Worm (Caenorhabditis elegans) whole organism, midembryonic: ENCODE data around the gene trpp-9.

Source experiments
- T22C8.4 ChIP-seq: fragments of 200-800 bp; sonication (Bioruptor generic); IDR thresholded peaks from 2 replicates; pipeline ENCODE4 v1.3.6; 2022; ENCODE audit warnings: missing genetic modification characterization, missing compliant biosample characterization
- cog-1 ChIP-seq: sonication (generic microtip); optimal IDR thresholded peaks from 2 replicates; lab custom pipeline; 2016; ENCODE audit warnings: missing genetic modification characterization, missing compliant biosample characterization
- flt-1 ChIP-seq: fragments of 200-800 bp; sonication (Bioruptor generic); IDR thresholded peaks from 2 replicates; pipeline ENCODE4 v1.3.6; 2022; ENCODE audit warnings: missing genetic modification characterization, missing compliant biosample characterization
- klf-2 ChIP-seq: fragments of 200-800 bp; sonication (Bioruptor generic); conservative IDR thresholded peaks from 2 replicates; pipeline ENCODE4 v1.3.6; 2022; ENCODE audit warnings: missing genetic modification reagents, missing genetic modification characterization, missing compliant biosample characterization
- med-1 ChIP-seq: sonication (generic microtip); optimal IDR thresholded peaks from 2 replicates; lab custom pipeline; 2017; ENCODE audit warnings: missing genetic modification characterization, mild to moderate bottlenecking, missing compliant biosample characterization, antibody characterized with exemption, missing genetic modification reagents; ENCODE audit not compliant: insufficient read depth
- ref-1 ChIP-seq: fragments of 200-800 bp; sonication (Bioruptor generic); conservative IDR thresholded peaks from 2 replicates; pipeline ENCODE4 v1.3.6; 2022; ENCODE audit warnings: missing genetic modification reagents, missing genetic modification characterization, missing compliant biosample characterization
- tab-1 ChIP-seq: fragments of 200-800 bp; sonication (Bioruptor generic); IDR thresholded peaks from 2 replicates; pipeline ENCODE4 v1.3.6; 2022; ENCODE audit warnings: missing genetic modification characterization, missing compliant biosample characterization
- ztf-23 ChIP-seq: fragments of 200-800 bp; sonication (Bioruptor generic); IDR thresholded peaks from 2 replicates; pipeline ENCODE4 v1.3.6; 2022; ENCODE audit warnings: missing genetic modification reagents, missing genetic modification characterization, missing compliant biosample characterization
- ztf-29 ChIP-seq: fragments of 200-800 bp; sonication (Bioruptor generic); IDR thresholded peaks from 2 replicates; pipeline ENCODE4 v1.3.6; 2022; ENCODE audit warnings: missing genetic modification reagents, missing genetic modification characterization, missing compliant biosample characterization

- TF ChIP-seq cog-1 (tag; lab: Kevin White, UChicago) (no peak), T22C8.4 (GFP tag; lab: Robert Waterston, UW) (no peak), med-1 (GFP tag; lab: Kevin White, UChicago) (no peak), flt-1 (GFP tag; lab: Robert Waterston, UW) (no peak), klf-2 (GFP tag; lab: Robert Waterston, UW) (no peak), ref-1 (no peak), ztf-23 (no peak), ztf-29 (GFP tag; lab: Robert Waterston, UW) (no peak), tab-1 (GFP tag; lab: Robert Waterston, UW) (no peak)
These were observed 48.3 kb upstream of the trpp-9 start for ce11 chrX:11515381-11515780.
